Fruit fly (Drosophila melanogaster): ENCODE data around the gene Pgcl.

dm6 chrX:399732-400131 is 37.5 kb downstream of the Pgcl start:
- no peak for TF ChIP-seq brk (GFP tag; optimal IDR thresholded peaks at IDR 0.05)
- no peak for TF ChIP-seq h (GFP tag; optimal IDR thresholded peaks at IDR 0.05)
- no peak for TF ChIP-seq lola (GFP tag; optimal IDR thresholded peaks at IDR 0.05)
- TF ChIP-seq Hr78 (GFP tag; optimal IDR thresholded peaks at IDR 0.05) = no peak
- no peak for TF ChIP-seq ey (GFP tag; optimal IDR thresholded peaks at IDR 0.05)
- no peak for TF ChIP-seq fru (GFP tag; optimal IDR thresholded peaks at IDR 0.05)
- TF ChIP-seq Jra (GFP tag; optimal IDR thresholded peaks at IDR 0.05) = no peak
- no peak for TF ChIP-seq Vsx2 (GFP tag; optimal IDR thresholded peaks at IDR 0.05; ENCODE audit: partially characterized antibody)
- no peak for TF ChIP-seq CG9705 (GFP tag; optimal IDR thresholded peaks at IDR 0.05)
- TF ChIP-seq Mio (GFP tag; optimal IDR thresholded peaks at IDR 0.05) = no peak
- TF ChIP-seq OdsH (GFP tag; optimal IDR thresholded peaks at IDR 0.05) = no peak
- TF ChIP-seq Abd-B (GFP tag; optimal IDR thresholded peaks at IDR 0.05) = no peak

Measured in whole organism, wandering third instar larva.